Fruit fly (Drosophila melanogaster): ENCODE measurements around the gene Dhps.

- TF ChIP-seq psq (GFP tag; optimal IDR thresholded peaks at IDR 0.05) = no peak
- peak; percentile 16 for TF ChIP-seq dmrt93B (GFP tag; optimal IDR thresholded peaks at IDR 0.05)
Observed at dm6 chr3L:8153206-8153996, 44.6 kb upstream of the Dhps start.

All from whole organism, wandering third instar larva.